Fruit fly (Drosophila melanogaster) whole organism, embryonic: ENCODE results near the gene Cat.

Experiments
- CG10274 ChIP-seq: fragments of 200-800 bp; sonication (Bioruptor generic); optimal IDR thresholded peaks from 3 replicates; lab custom pipeline; 2017; ENCODE audit warnings: missing biosample characterization, mild to moderate bottlenecking, missing genetic modification characterization
- CG11093 ChIP-seq: fragments of 200-800 bp; sonication (Bioruptor generic); IDR thresholded peaks from 3 replicates; pipeline ENCODE4 v1.3.6; 2022; ENCODE audit warnings: missing biosample characterization, missing genetic modification characterization
- CG11247 ChIP-seq: fragments of 200-800 bp; sonication (Bioruptor generic); IDR thresholded peaks from 2 replicates; pipeline ENCODE4 v1.3.6; 2022; ENCODE audit warnings: missing biosample characterization, missing genetic modification characterization
- CG12155 ChIP-seq: fragments of 200-800 bp; sonication (Bioruptor generic); optimal IDR thresholded peaks from 3 replicates; lab custom pipeline; 2016; ENCODE audit warnings: missing biosample characterization, missing genetic modification characterization
- CG12744 ChIP-seq: fragments of 200-800 bp; sonication (Bioruptor generic); optimal IDR thresholded peaks from 2 replicates; lab custom pipeline; 2016; ENCODE audit warnings: missing biosample characterization, missing genetic modification characterization
- CG12942 ChIP-seq: fragments of 200-800 bp; sonication (Bioruptor generic); optimal IDR thresholded peaks from 3 replicates; lab custom pipeline; 2016; ENCODE audit warnings: missing biosample characterization, missing genetic modification characterization
- CG14014 ChIP-seq: fragments of 200-800 bp; sonication (Bioruptor generic); IDR thresholded peaks from 2 replicates; pipeline ENCODE4 v1.3.6; 2022; ENCODE audit warnings: missing biosample characterization, missing genetic modification characterization
- CG14667 ChIP-seq: fragments of 200-800 bp; sonication (Bioruptor generic); IDR thresholded peaks from 2 replicates; pipeline ENCODE4 v1.3.6; 2022; ENCODE audit warnings: missing biosample characterization, missing genetic modification characterization
- CG2116 ChIP-seq: fragments of 200-800 bp; sonication (Bioruptor generic); optimal IDR thresholded peaks from 3 replicates; lab custom pipeline; 2018; ENCODE audit warnings: missing biosample characterization, mild to moderate bottlenecking, missing genetic modification characterization
- CG2120 ChIP-seq: fragments of 200-800 bp; sonication (Bioruptor generic); optimal IDR thresholded peaks from 3 replicates; lab custom pipeline; 2016; ENCODE audit warnings: missing biosample characterization, missing genetic modification characterization
- CG30403 ChIP-seq: fragments of 200-800 bp; sonication (Bioruptor generic); optimal IDR thresholded peaks from 3 replicates; lab custom pipeline; 2016; ENCODE audit warnings: missing biosample characterization, missing genetic modification characterization
- CG34422 ChIP-seq: fragments of 200-800 bp; sonication (Bioruptor generic); IDR thresholded peaks from 3 replicates; pipeline ENCODE4 v1.3.6; 2022; ENCODE audit warnings: missing biosample characterization, missing genetic modification characterization
- CG3995 ChIP-seq: fragments of 200-800 bp; sonication (Bioruptor generic); optimal IDR thresholded peaks from 3 replicates; lab custom pipeline; 2016; ENCODE audit warnings: missing biosample characterization, missing genetic modification characterization
- CG4424 ChIP-seq: fragments of 200-800 bp; sonication (Bioruptor generic); optimal IDR thresholded peaks from 3 replicates; lab custom pipeline; 2016; ENCODE audit warnings: missing biosample characterization, missing genetic modification characterization
- CG7839 ChIP-seq: fragments of 200-800 bp; sonication (Bioruptor generic); optimal IDR thresholded peaks from 3 replicates; lab custom pipeline; 2018; ENCODE audit warnings: missing biosample characterization, mild to moderate bottlenecking, missing genetic modification characterization, moderate library complexity
- CG7963 ChIP-seq: fragments of 200-800 bp; sonication (Bioruptor generic); IDR thresholded peaks from 3 replicates; pipeline ENCODE4 v1.3.6; 2022; ENCODE audit warnings: missing biosample characterization, missing genetic modification characterization; ENCODE audit not compliant: partially characterized antibody
- CG8281 ChIP-seq: fragments of 200-800 bp; sonication (Bioruptor generic); optimal IDR thresholded peaks from 2 replicates; lab custom pipeline; 2018; ENCODE audit warnings: missing biosample characterization, mild to moderate bottlenecking, missing genetic modification characterization, moderate library complexity
- CG9817 ChIP-seq: fragments of 200-800 bp; sonication (Bioruptor generic); optimal IDR thresholded peaks from 2 replicates; lab custom pipeline; 2018; ENCODE audit warnings: missing biosample characterization, mild to moderate bottlenecking, missing genetic modification characterization, moderate library complexity
- Dad ChIP-seq: fragments of 200-800 bp; sonication (Bioruptor generic); optimal IDR thresholded peaks from 3 replicates; lab custom pipeline; 2016; ENCODE audit warnings: missing biosample characterization, missing genetic modification characterization
- Dip2 ChIP-seq: fragments of 200-800 bp; sonication (Bioruptor generic); IDR thresholded peaks from 2 replicates; pipeline ENCODE4 v1.3.6; 2022; ENCODE audit warnings: missing biosample characterization, missing genetic modification characterization
- Dref ChIP-seq: fragments of 200-800 bp; sonication (Bioruptor generic); IDR thresholded peaks from 2 replicates; pipeline ENCODE4 v1.3.6; 2022; ENCODE audit warnings: missing biosample characterization, missing genetic modification characterization
- HLH4C ChIP-seq: fragments of 200-800 bp; sonication (Bioruptor generic); IDR thresholded peaks from 3 replicates; pipeline ENCODE4 v1.3.6; 2022; ENCODE audit warnings: missing biosample characterization, missing genetic modification characterization; ENCODE audit not compliant: partially characterized antibody
- Hsf ChIP-seq: fragments of 200-800 bp; sonication (Bioruptor generic); optimal IDR thresholded peaks from 3 replicates; lab custom pipeline; 2016; ENCODE audit warnings: missing biosample characterization, missing genetic modification characterization
- MTF-1 ChIP-seq: fragments of 200-800 bp; sonication (Bioruptor generic); optimal IDR thresholded peaks from 2 replicates; lab custom pipeline; 2018; ENCODE audit warnings: missing biosample characterization, mild to moderate bottlenecking, missing genetic modification characterization, borderline replicate concordance
- Mad ChIP-seq: fragments of 200-800 bp; sonication (Bioruptor generic); optimal IDR thresholded peaks from 2 replicates; lab custom pipeline; 2016; ENCODE audit warnings: missing biosample characterization, missing genetic modification characterization
- NK7.1 ChIP-seq: fragments of 200-800 bp; sonication (Bioruptor generic); optimal IDR thresholded peaks from 3 replicates; lab custom pipeline; 2016; ENCODE audit warnings: missing biosample characterization, missing genetic modification characterization
- Neu2 ChIP-seq: fragments of 200-800 bp; sonication (Bioruptor generic); optimal IDR thresholded peaks from 3 replicates; lab custom pipeline; 2016; ENCODE audit warnings: missing biosample characterization, missing genetic modification characterization, borderline replicate concordance
- Nf-YB ChIP-seq: fragments of 200-800 bp; sonication (Bioruptor generic); optimal IDR thresholded peaks from 3 replicates; lab custom pipeline; 2019; ENCODE audit warnings: missing biosample characterization, mild to moderate bottlenecking, missing genetic modification characterization, moderate library complexity
- Optix ChIP-seq: fragments of 200-800 bp; sonication (Bioruptor generic); IDR thresholded peaks from 3 replicates; pipeline ENCODE4 v1.3.6; 2022; ENCODE audit warnings: missing biosample characterization, missing genetic modification characterization
- Poxn ChIP-seq: fragments of 200-800 bp; sonication (Bioruptor generic); IDR thresholded peaks from 2 replicates; pipeline ENCODE4 v1.3.6; 2022; ENCODE audit warnings: missing biosample characterization, missing genetic modification characterization
- Ptx1 ChIP-seq: fragments of 200-800 bp; sonication (Bioruptor generic); IDR thresholded peaks from 2 replicates; pipeline ENCODE4 v1.3.6; 2022; ENCODE audit warnings: missing biosample characterization, missing genetic modification characterization
- Side ChIP-seq: fragments of 200-800 bp; sonication (Bioruptor generic); optimal IDR thresholded peaks from 2 replicates; lab custom pipeline; 2016; ENCODE audit warnings: missing biosample characterization, missing genetic modification characterization
- YL-1 ChIP-seq: fragments of 200-800 bp; sonication (Bioruptor generic); optimal IDR thresholded peaks from 3 replicates; lab custom pipeline; 2017; ENCODE audit warnings: missing biosample characterization, mild to moderate bottlenecking, missing genetic modification characterization
- ab ChIP-seq: fragments of 200-800 bp; sonication (Bioruptor generic); optimal IDR thresholded peaks from 2 replicates; lab custom pipeline; 2016; ENCODE audit warnings: missing biosample characterization, missing genetic modification characterization
- bbx ChIP-seq: fragments of 200-800 bp; sonication (Bioruptor generic); IDR thresholded peaks from 2 replicates; pipeline ENCODE4 v1.3.6; 2022; ENCODE audit warnings: missing biosample characterization, missing genetic modification characterization; ENCODE audit not compliant: partially characterized antibody
- bowl ChIP-seq: fragments of 200-800 bp; sonication (Bioruptor generic); IDR thresholded peaks from 2 replicates; pipeline ENCODE4 v1.3.6; 2022; ENCODE audit warnings: missing biosample characterization, missing genetic modification characterization
- crc ChIP-seq: fragments of 200-800 bp; sonication (Bioruptor generic); optimal IDR thresholded peaks from 2 replicates; lab custom pipeline; 2016; ENCODE audit warnings: missing biosample characterization, missing genetic modification characterization
- dmrt11E ChIP-seq: fragments of 200-800 bp; sonication (Bioruptor generic); optimal IDR thresholded peaks from 3 replicates; lab custom pipeline; 2018; ENCODE audit warnings: missing biosample characterization, mild to moderate bottlenecking, missing genetic modification characterization, moderate library complexity
- hbn ChIP-seq: fragments of 200-800 bp; sonication (Bioruptor generic); IDR thresholded peaks from 2 replicates; pipeline ENCODE4 v1.3.6; 2022; ENCODE audit warnings: missing biosample characterization, missing genetic modification characterization; ENCODE audit not compliant: partially characterized antibody
- kay ChIP-seq: fragments of 200-800 bp; sonication (Bioruptor generic); optimal IDR thresholded peaks from 2 replicates; lab custom pipeline; 2016; ENCODE audit warnings: missing biosample characterization, missing genetic modification characterization
- ken ChIP-seq: fragments of 200-800 bp; sonication (Bioruptor generic); IDR thresholded peaks from 3 replicates; pipeline ENCODE4 v1.3.6; 2022; ENCODE audit warnings: missing biosample characterization, missing genetic modification characterization
- kni ChIP-seq: fragments of 200-800 bp; sonication (Bioruptor generic); optimal IDR thresholded peaks from 3 replicates; lab custom pipeline; 2017; ENCODE audit warnings: mild to moderate bottlenecking, missing biosample characterization, missing genetic modification reagents, missing genetic modification characterization
- odd ChIP-seq: fragments of 200-800 bp; sonication (Bioruptor generic); optimal IDR thresholded peaks from 2 replicates; lab custom pipeline; 2017; ENCODE audit warnings: missing biosample characterization, mild to moderate bottlenecking, missing genetic modification characterization
- pan ChIP-seq, 4 experiments: fragments of >200 bp in 3 of 4; fragments of 200-800 bp in 1 of 4; sonication (Bioruptor generic) in 1 of 4; optimal IDR thresholded peaks in 3 of 4; IDR thresholded peaks in 1 of 4; 2 replicates each; pipeline versions ENCODE4 v1.3.6 to Lab custom; 2017 to 2022; ENCODE audit warnings: missing biosample characterization in 2 of 4, missing genetic modification characterization in 2 of 4, mixed read lengths in 1 of 4
- pho ChIP-seq: fragments of 200-800 bp; sonication (Bioruptor generic); optimal IDR thresholded peaks from 2 replicates; lab custom pipeline; 2016; ENCODE audit warnings: missing biosample characterization, missing genetic modification characterization
- ro ChIP-seq: fragments of 200-800 bp; sonication (Bioruptor generic); IDR thresholded peaks from 2 replicates; pipeline ENCODE4 v1.3.6; 2022; ENCODE audit warnings: missing biosample characterization, missing genetic modification characterization
- row ChIP-seq: fragments of 200-800 bp; sonication (Bioruptor generic); IDR thresholded peaks from 3 replicates; pipeline ENCODE4 v1.3.6; 2022; ENCODE audit warnings: missing biosample characterization, missing genetic modification characterization
- tgo ChIP-seq: fragments of 200-800 bp; sonication (Bioruptor generic); IDR thresholded peaks from 3 replicates; pipeline ENCODE4 v1.3.6; 2022; ENCODE audit warnings: missing biosample characterization, missing genetic modification characterization
- trem ChIP-seq: fragments of 200-800 bp; optimal IDR thresholded peaks from 3 replicates; lab custom pipeline; 2019; ENCODE audit warnings: missing biosample characterization, mild to moderate bottlenecking, missing genetic modification characterization, moderate library complexity
- wdn ChIP-seq: fragments of 200-800 bp; sonication (Bioruptor generic); IDR thresholded peaks from 2 replicates; pipeline ENCODE4 v1.3.6; 2022; ENCODE audit warnings: missing biosample characterization, missing genetic modification characterization

The Cat gene

DNA sequence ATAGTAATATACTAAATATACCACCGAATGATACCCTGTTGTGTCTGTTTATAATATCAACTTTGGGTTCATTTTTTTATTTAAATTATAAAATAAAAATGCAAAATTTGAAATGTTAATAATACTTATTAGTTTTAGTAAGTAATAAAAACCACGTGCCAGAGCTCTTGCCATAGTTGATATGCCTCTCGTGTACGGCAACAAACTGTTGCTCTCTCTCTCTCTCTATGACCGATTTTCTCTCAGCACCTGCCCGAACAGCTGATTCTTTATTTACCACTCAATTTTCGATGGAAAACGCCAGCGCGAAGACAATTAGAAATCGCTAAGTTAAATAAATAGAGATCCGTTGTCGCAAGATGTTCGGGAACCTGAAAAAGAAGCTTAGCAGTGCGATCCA lies 45.1 kb downstream of the Cat start, which contains the start of gene Dysb (continued):
- TF ChIP-seq ab (GFP tag; lab: Kevin White, UChicago) (peak; percentile 50), tgo (GFP tag; lab: Robert Waterston, UW) (peak; percentile 91), MTF-1 (GFP tag; lab: Kevin White, UChicago) (peak; percentile 84), CG11247 (peak; percentile 89), Poxn (peak; percentile 48; the same call in 1 of the 2 replicates), CG14014 (GFP tag; lab: Robert Waterston, UW) (peak; percentile 94), Side (GFP tag; lab: Kevin White, UChicago) (peak; percentile 66), CG14667 (GFP tag; lab: Robert Waterston, UW) (no peak; the same call in 1 of the 2 replicates), YL-1 (GFP tag; lab: Kevin White, UChicago) (peak; percentile 66), Ptx1 (GFP tag; lab: Robert Waterston, UW) (no peak; the same call in 1 of the 2 replicates), CG30403 (GFP tag; lab: Kevin White, UChicago) (peak; percentile 84), crc (GFP tag; lab: Kevin White, UChicago) (peak; percentile 42), ro (GFP tag; lab: Robert Waterston, UW) (no peak), Dad (GFP tag; lab: Kevin White, UChicago) (no peak), Mad (peak; percentile 63), wdn (GFP tag; lab: Robert Waterston, UW) (peak; percentile 79), Dref (GFP tag; lab: Robert Waterston, UW) (peak; percentile 32; the same call in 1 of the 2 replicates), ken (GFP tag; lab: Robert Waterston, UW) (peak; percentile 77; the same call in 1 of the 3 replicates), NK7.1 (GFP tag; lab: Kevin White, UChicago) (peak; percentile 9), Nf-YB (peak; percentile 70), pan (optimal IDR thresholded peaks at IDR 0.05; lab: Kevin White, UChicago) (no peak), pan (GFP tag; optimal IDR thresholded peaks at IDR 0.05 in 1 of 2, IDR thresholded peaks at IDR 0.05 in 1 of 2) (peak in 1 of 2 experiments; percentile 93), CG12942 (peak; percentile 73), odd (GFP tag; lab: Kevin White, UChicago) (peak; percentile 79), kni (GFP tag; lab: Kevin White, UChicago) (peak; percentile 70), hbn (GFP tag; lab: Robert Waterston, UW) (0 out of 2 replicates have a peak, but pooled peaks have one; percentile 34), pho (GFP tag; lab: Kevin White, UChicago) (peak; percentile 61), row (GFP tag; lab: Robert Waterston, UW) (peak; percentile 97), CG34422 (GFP tag; lab: Robert Waterston, UW) (peak; percentile 89), bowl (peak; percentile 78), HLH4C (no peak), CG7963 (GFP tag; lab: Robert Waterston, UW) (no peak), bbx (no peak), CG2120 (GFP tag; lab: Kevin White, UChicago) (peak; percentile 88), Dip2 (GFP tag; lab: Robert Waterston, UW) (no peak), CG9817 (tag; lab: Kevin White, UChicago) (peak; percentile 79), CG11093 (GFP tag; lab: Robert Waterston, UW) (peak; percentile 63; the same call in 1 of the 3 replicates), CG12155 (GFP tag; lab: Kevin White, UChicago) (peak; percentile 79), CG4424 (GFP tag; lab: Kevin White, UChicago) (peak; percentile 79), Hsf (peak; percentile 72), CG8281 (tag; lab: Kevin White, UChicago) (peak; percentile 52), CG2116 (GFP tag; lab: Kevin White, UChicago) (peak; percentile 61), trem (tag; lab: Kevin White, UChicago) (peak; percentile 72), Optix (GFP tag; lab: Robert Waterston, UW) (peak; percentile 84), CG12744 (GFP tag; lab: Kevin White, UChicago) (peak; percentile 65), CG3995 (GFP tag; lab: Kevin White, UChicago) (no peak), CG10274 (GFP tag; lab: Kevin White, UChicago) (peak; percentile 50), kay (peak; percentile 19), dmrt11E (tag; lab: Kevin White, UChicago) (peak; percentile 86), Neu2 (GFP tag; lab: Kevin White, UChicago) (no peak), CG7839 (tag; lab: Kevin White, UChicago) (peak; percentile 90)
